Worm (Caenorhabditis elegans): ENCODE results near the gene ugt-44.

ugt-44 gene

ce11 chrIV:10513266-10513665 is 43.7 kb downstream of the ugt-44 start:
- TF ChIP-seq B0310.2 (tag; optimal IDR thresholded peaks at IDR 0.05) (no peak), ceh-13 (GFP tag; optimal IDR thresholded peaks at IDR 0.05) (no peak), hmbx-1 (tag; optimal IDR thresholded peaks at IDR 0.05) (no peak), hnd-1 (tag; optimal IDR thresholded peaks at IDR 0.05) (no peak), sea-1 (GFP tag; conservative IDR thresholded peaks at IDR 0.05) (no peak), scrt-1 (GFP tag; IDR thresholded peaks at IDR 0.05) (no peak), tbx-11 (GFP tag; IDR thresholded peaks at IDR 0.05) (no peak), F13C5.2 (tag; optimal IDR thresholded peaks at IDR 0.05) (no peak), flt-1 (GFP tag; IDR thresholded peaks at IDR 0.05) (no peak), ceh-36 (tag; optimal IDR thresholded peaks at IDR 0.05) (no peak), ama-1 (optimal IDR thresholded peaks at IDR 0.05) (no peak), tra-4 (tag; optimal IDR thresholded peaks at IDR 0.05) (no peak), aly-1 (tag; optimal IDR thresholded peaks at IDR 0.05) (no peak), pes-1 (GFP tag; IDR thresholded peaks at IDR 0.05) (no peak)

- TF ChIP-seq tbx-11 (GFP tag; IDR thresholded peaks at IDR 0.05): no peak
- TF ChIP-seq ceh-13 (GFP tag; optimal IDR thresholded peaks at IDR 0.05): no peak
- TF ChIP-seq hmg-4 (GFP tag; optimal IDR thresholded peaks at IDR 0.05): no peak
- no peak for TF ChIP-seq F13C5.2 (tag; optimal IDR thresholded peaks at IDR 0.05)
- no peak for TF ChIP-seq tra-4 (tag; optimal IDR thresholded peaks at IDR 0.05)
- no peak for TF ChIP-seq sea-1 (GFP tag; conservative IDR thresholded peaks at IDR 0.05)
- TF ChIP-seq ceh-36 (tag; optimal IDR thresholded peaks at IDR 0.05): no peak
Measured at ce11 chrIV:10515128-10515527, 45.6 kb downstream of the ugt-44 start, which contains the start of gene C02F4.4. Gene C02F4.4 (minus strand): TSS chrIV:10515228.

DNA sequence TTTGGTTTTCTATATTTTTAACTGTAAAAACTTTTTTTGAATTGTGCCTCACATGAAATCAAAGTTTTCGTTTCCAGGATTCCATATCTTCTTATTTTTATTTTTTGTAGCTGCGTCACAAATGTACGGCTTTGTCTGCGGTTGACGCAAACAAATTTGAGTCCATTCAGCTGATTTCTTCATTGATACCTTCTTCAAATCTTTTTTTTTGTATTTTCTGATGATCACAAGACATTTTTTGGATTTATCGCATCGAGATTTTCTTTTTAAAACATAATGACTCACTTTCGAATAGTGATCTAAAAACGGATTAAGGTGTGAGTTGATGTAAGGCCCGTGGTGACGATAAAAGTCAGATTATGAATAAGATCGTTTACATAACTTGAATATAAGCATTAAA is 49.1 kb downstream of the ugt-44 start:
- no peak for TF ChIP-seq pes-1 (GFP tag; IDR thresholded peaks at IDR 0.05)
- TF ChIP-seq ceh-36 (tag; optimal IDR thresholded peaks at IDR 0.05): no peak
- TF ChIP-seq ama-1 (optimal IDR thresholded peaks at IDR 0.05): no peak
- no peak for TF ChIP-seq sea-1 (GFP tag; conservative IDR thresholded peaks at IDR 0.05)
- TF ChIP-seq flt-1 (GFP tag; IDR thresholded peaks at IDR 0.05): no peak
- no peak for TF ChIP-seq F13C5.2 (tag; optimal IDR thresholded peaks at IDR 0.05)
- no peak for TF ChIP-seq B0310.2 (tag; optimal IDR thresholded peaks at IDR 0.05)
- no peak for TF ChIP-seq tbx-37 (GFP tag; conservative IDR thresholded peaks at IDR 0.05)

DNA sequence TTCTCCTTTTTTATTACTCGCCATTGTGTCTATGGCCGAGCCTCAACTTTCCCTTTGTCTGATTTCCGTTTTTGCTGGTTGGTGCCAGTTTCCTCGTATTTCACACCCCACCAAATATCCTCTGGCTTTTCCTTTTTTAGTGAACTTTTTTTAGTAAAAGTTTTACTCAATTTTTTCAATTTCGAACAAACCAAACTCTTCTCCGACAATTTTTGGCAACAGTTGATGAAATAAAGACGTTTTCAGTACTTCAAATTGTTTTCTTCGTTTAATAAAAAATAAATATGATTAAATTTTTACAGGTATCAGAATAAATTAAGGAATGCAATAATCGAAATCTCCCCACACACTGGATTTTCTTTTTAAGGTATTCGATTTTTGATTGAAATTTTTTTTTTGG is 51.6 kb downstream of the ugt-44 start, which contains the start of gene cal-4:
TSS of gene cal-4 (plus strand) at position 301 of the 400 bp plus-strand sequence.
- TF ChIP-seq hnd-1 (tag; optimal IDR thresholded peaks at IDR 0.05): no peak
- TF ChIP-seq flt-1 (GFP tag; IDR thresholded peaks at IDR 0.05): no peak
- no peak for TF ChIP-seq sea-1 (GFP tag; conservative IDR thresholded peaks at IDR 0.05)
- no peak for TF ChIP-seq F13C5.2 (tag; optimal IDR thresholded peaks at IDR 0.05)
- no peak for TF ChIP-seq tra-4 (tag; optimal IDR thresholded peaks at IDR 0.05)
- no peak for TF ChIP-seq tbx-11 (GFP tag; IDR thresholded peaks at IDR 0.05)
